Fruit fly (Drosophila melanogaster): ENCODE measurements around the gene CG14282.

The CG14282 gene

dm6 chr3R:19159778-19160177 lies 17.0 kb upstream of the CG14282 start, which contains the start of gene CG11779:
CG11779 (minus strand) TSS chr3R:19159878.
- TF ChIP-seq ttk (optimal IDR thresholded peaks at IDR 0.05) (no peak), Myc (optimal IDR thresholded peaks at IDR 0.05) (no peak), h (optimal IDR thresholded peaks at IDR 0.05) (no peak), insv (optimal IDR thresholded peaks at IDR 0.05) (no peak), psq (optimal IDR thresholded peaks at IDR 0.05) (no peak), Sin3A (optimal IDR thresholded peaks at IDR 0.05) (no peak)

dm6 chr3R:19162135-19162616 lies 14.6 kb upstream of the CG14282 start, which contains the start of the genes CG42359 and Nsun5:
CG42359 (minus strand) TSS chr3R:19162300.
Nsun5 (minus strand) TSS chr3R:19162300.
- no peak for TF ChIP-seq insv (optimal IDR thresholded peaks at IDR 0.05)
- TF ChIP-seq Sin3A (optimal IDR thresholded peaks at IDR 0.05) = no peak
- TF ChIP-seq ttk (optimal IDR thresholded peaks at IDR 0.05) = no peak
- TF ChIP-seq h (optimal IDR thresholded peaks at IDR 0.05) = no peak
- TF ChIP-seq psq (optimal IDR thresholded peaks at IDR 0.05) = no peak
- no peak for TF ChIP-seq Myc (optimal IDR thresholded peaks at IDR 0.05)

dm6 chr3R:19163972-19164819 lies 12.6 kb upstream of the CG14282 start, which contains the start of gene sqz:
sqz (plus strand) TSS chr3R:19164211.
- no peak for TF ChIP-seq ttk (optimal IDR thresholded peaks at IDR 0.05)
- TF ChIP-seq insv (optimal IDR thresholded peaks at IDR 0.05) = no peak
- no peak for TF ChIP-seq h (optimal IDR thresholded peaks at IDR 0.05)
- no peak for TF ChIP-seq Sin3A (optimal IDR thresholded peaks at IDR 0.05)
- TF ChIP-seq Myc (optimal IDR thresholded peaks at IDR 0.05) = no peak
- TF ChIP-seq psq (optimal IDR thresholded peaks at IDR 0.05) = no peak

DNA sequence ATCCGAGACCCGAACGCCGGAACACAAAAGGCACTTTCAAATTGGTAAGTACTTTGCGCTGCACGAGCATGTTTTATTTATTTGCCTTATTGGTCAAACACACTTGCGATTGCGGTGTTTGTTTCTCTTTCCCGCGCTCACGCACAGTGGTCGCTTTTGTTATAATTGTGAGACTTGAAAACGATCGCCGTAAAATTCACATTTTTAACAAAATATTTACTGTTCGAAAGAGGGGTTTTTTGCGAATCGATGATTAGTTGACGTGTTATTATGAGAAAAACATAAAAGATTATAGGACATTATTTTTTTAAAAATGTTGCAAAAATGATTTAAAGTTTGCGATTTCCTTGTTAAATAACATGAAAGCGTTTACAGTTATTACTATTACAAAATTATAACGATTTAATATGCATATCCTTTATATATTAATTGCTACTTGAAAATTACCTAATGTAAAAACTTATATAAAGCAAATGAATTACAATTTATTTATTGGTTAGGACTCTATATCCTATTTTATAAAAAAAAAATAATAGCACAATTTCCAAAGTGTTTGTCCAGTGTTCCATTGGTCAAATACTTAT lies 11.8 kb upstream of the CG14282 start:
- TF ChIP-seq ttk (optimal IDR thresholded peaks at IDR 0.05) (no peak), h (optimal IDR thresholded peaks at IDR 0.05) (no peak), psq (optimal IDR thresholded peaks at IDR 0.05) (no peak), Myc (optimal IDR thresholded peaks at IDR 0.05) (no peak), Sin3A (optimal IDR thresholded peaks at IDR 0.05) (no peak), insv (optimal IDR thresholded peaks at IDR 0.05) (no peak)

DNA sequence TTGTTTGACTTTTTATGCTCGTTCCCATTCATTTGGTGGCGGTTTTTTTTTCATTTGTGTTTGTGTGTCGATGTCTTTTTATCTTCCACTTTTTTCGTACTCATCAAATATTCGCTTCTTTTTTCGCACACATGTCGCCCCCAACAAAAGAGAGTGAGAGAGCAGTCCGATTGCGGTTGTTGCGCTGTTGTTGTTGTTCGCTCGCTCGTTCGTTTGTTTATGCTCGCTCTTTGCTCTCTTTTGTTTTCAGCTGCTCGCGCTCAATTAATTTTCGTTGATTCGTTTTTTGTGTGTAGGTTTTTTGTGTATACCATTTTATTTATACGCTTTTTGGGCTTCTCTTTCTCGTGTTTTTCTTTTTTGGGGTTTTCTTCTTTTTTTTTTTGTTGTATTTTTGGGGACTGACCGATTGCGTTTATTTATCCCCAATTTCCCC lies 11.2 kb upstream of the CG14282 start:
- TF ChIP-seq Myc (optimal IDR thresholded peaks at IDR 0.05) (no peak), h (optimal IDR thresholded peaks at IDR 0.05) (no peak), insv (optimal IDR thresholded peaks at IDR 0.05) (no peak), ttk (optimal IDR thresholded peaks at IDR 0.05) (no peak), psq (optimal IDR thresholded peaks at IDR 0.05) (no peak), Sin3A (optimal IDR thresholded peaks at IDR 0.05) (no peak)

DNA sequence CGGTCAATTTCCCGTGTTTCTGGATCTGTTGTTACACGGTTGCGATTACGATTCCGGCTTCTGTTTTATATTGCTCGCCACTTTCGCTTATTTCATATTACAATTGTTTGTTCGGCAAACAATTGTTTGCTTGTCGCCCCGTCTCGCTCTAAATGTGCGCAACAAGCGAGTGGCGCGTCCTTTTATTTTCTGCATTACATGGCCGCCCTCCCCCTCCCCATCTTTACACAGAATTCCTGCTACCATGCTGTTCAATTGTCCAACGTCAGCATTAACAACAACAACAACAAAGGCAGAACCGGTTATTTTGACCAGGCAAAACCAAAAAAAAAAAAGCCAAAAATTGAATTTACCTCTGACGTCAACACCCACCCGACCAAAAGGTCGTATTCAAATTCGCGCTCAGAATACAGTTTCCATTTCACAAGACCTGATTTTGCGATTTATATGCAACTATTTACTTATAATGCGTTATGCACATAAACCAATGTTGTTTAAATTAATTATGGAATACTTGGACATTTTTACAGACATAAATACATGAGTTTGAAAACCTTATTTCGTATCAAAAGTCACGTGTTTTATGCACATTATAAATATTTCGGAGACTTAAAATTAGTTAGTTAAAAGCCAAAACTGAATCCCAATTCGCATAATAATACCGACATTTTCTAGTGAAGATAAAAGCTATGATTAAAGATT lies 10.6 kb upstream of the CG14282 start:
- no peak for TF ChIP-seq insv (optimal IDR thresholded peaks at IDR 0.05)
- no peak for TF ChIP-seq ttk (optimal IDR thresholded peaks at IDR 0.05)
- TF ChIP-seq Sin3A (optimal IDR thresholded peaks at IDR 0.05) = no peak
- no peak for TF ChIP-seq psq (optimal IDR thresholded peaks at IDR 0.05)
- no peak for TF ChIP-seq h (optimal IDR thresholded peaks at IDR 0.05)
- TF ChIP-seq Myc (optimal IDR thresholded peaks at IDR 0.05) = no peak

dm6 chr3R:19167521-19167920 lies 9.3 kb upstream of the CG14282 start:
- TF ChIP-seq h (optimal IDR thresholded peaks at IDR 0.05) = no peak
- TF ChIP-seq Myc (optimal IDR thresholded peaks at IDR 0.05) = no peak
- TF ChIP-seq Sin3A (optimal IDR thresholded peaks at IDR 0.05) = no peak
- TF ChIP-seq psq (optimal IDR thresholded peaks at IDR 0.05) = no peak
- no peak for TF ChIP-seq ttk (optimal IDR thresholded peaks at IDR 0.05)
- TF ChIP-seq insv (optimal IDR thresholded peaks at IDR 0.05) = no peak

DNA sequence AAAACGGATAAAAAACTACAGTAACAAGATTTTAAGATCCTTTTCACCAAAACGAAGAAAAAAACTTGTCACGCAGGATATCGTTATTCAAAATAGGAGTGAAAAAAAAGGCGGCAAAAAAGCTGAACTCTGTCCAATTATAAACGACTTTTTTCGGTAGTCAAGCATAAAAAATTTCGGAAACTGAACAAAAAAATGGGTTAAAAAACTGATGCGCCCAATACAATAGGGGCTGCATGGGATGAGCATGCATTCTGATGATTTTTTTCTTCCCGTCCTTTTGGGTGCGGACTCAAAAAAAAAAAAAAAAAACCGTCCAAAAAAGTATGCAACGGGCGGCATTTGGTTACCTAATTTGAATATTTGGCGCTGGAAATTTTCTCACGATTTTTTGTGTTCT lies 2.3 kb upstream of the CG14282 start:
- TF ChIP-seq insv (optimal IDR thresholded peaks at IDR 0.05) = no peak
- TF ChIP-seq h (optimal IDR thresholded peaks at IDR 0.05) = no peak
- TF ChIP-seq Sin3A (optimal IDR thresholded peaks at IDR 0.05) = no peak
- no peak for TF ChIP-seq Myc (optimal IDR thresholded peaks at IDR 0.05)
- TF ChIP-seq ttk (optimal IDR thresholded peaks at IDR 0.05) = no peak
- no peak for TF ChIP-seq psq (optimal IDR thresholded peaks at IDR 0.05)

DNA sequence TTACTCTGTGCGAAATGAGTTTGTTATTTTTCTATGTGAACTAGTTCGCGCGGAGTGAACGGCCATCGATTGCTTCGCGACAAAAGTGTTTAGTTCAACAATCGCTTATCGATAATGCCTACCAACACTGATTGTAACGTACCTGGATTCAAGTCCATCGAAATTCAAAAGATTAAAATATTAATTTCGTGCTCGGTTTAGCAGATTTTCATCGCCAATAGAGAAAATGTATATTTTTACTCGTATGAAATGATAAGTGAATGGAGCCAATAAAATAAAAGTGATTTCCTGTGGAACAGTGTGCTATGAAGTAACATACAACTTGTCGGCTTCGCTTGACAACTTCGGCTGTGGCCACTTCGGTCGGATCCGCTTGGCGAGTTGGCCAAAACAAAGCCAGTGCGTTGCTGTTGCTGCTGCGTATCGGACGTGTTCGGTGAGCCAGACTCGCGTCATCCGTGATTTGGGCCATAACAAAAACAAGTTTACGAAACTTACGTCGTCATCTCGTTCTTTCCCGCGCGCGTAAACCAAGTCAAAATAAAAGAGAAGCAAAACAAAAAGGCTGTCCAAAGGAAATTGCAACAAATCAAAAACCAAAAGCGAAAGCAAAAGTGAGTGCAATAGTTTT lies 3.6 kb downstream of the CG14282 start, which contains the start of the genes CG5555 and myd:
CG5555 (minus strand) TSS at position 276 of the 631 bp plus-strand sequence.
myd (plus strand) TSS at position 397 of the 631 bp plus-strand sequence.
- TF ChIP-seq Myc (optimal IDR thresholded peaks at IDR 0.05) (no peak), insv (optimal IDR thresholded peaks at IDR 0.05) (no peak), Sin3A (optimal IDR thresholded peaks at IDR 0.05) (no peak), psq (optimal IDR thresholded peaks at IDR 0.05) (no peak), h (optimal IDR thresholded peaks at IDR 0.05) (no peak), ttk (optimal IDR thresholded peaks at IDR 0.05) (no peak)

DNA sequence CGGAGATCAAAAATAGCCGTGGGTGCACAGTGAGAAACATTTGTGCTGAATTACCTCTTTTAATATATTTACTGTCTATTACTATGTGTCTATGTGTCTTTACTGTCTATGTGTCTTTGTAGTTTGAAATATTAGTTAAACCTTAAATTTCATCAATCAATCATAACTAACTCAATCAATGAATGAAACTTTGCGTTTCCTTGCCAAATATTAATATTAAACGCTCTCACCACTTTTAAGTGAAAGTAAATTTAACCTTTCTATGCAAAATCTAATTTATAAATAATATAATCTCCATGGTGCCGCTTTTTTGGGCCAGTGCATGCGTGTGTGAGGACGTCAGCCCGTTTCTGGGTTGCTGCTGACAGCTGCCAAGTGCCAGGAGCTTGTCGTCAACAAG lies 4.4 kb downstream of the CG14282 start:
- TF ChIP-seq Myc (optimal IDR thresholded peaks at IDR 0.05) = no peak
- TF ChIP-seq ttk (optimal IDR thresholded peaks at IDR 0.05) = no peak
- no peak for TF ChIP-seq insv (optimal IDR thresholded peaks at IDR 0.05)
- no peak for TF ChIP-seq h (optimal IDR thresholded peaks at IDR 0.05)

DNA sequence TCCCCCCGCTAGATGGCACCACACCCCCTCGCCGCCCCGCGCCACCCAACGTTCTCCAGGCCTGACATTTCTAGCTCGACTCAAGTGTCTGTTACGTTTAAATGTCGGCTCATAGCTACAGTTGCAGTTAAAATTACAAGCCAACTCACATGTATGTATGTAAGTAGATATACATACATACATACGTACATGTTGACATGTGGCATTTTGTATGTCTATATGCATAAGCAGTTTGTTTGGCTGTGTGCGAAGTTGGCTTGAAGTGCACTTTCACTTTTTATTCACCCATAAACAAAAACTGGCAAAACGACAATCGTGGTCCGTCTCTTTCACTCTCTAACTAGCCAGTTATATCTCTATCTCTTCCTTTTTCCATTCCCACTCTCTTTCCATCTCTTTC lies 6.0 kb downstream of the CG14282 start:
- TF ChIP-seq Sin3A (optimal IDR thresholded peaks at IDR 0.05) (no peak), h (optimal IDR thresholded peaks at IDR 0.05) (no peak), Myc (optimal IDR thresholded peaks at IDR 0.05) (no peak), ttk (optimal IDR thresholded peaks at IDR 0.05) (no peak), insv (optimal IDR thresholded peaks at IDR 0.05) (no peak), psq (optimal IDR thresholded peaks at IDR 0.05) (no peak)
